Fruit fly (Drosophila melanogaster): ENCODE measurements around the gene CG31464.
A peak's percentile ranks its signal among the peaks of the same experiment; 100 is the strongest.

CG31464 gene

dm6 chr3R:8333768-8334470 lies 42.9 kb downstream of the CG31464 start, which contains the start of gene Poxm (continued):
- peak; percentile 69 for TF ChIP-seq Lhr (GFP tag; optimal IDR thresholded peaks at IDR 0.05)
- peak; percentile 94 for TF ChIP-seq croc (GFP tag; conservative IDR thresholded peaks at IDR 0.05)
- peak; percentile 87 for TF ChIP-seq CG13775 (GFP tag; optimal IDR thresholded peaks at IDR 0.05)
- no peak for TF ChIP-seq Fer1 (GFP tag; optimal IDR thresholded peaks at IDR 0.05)
- TF ChIP-seq CG3407 (GFP tag; optimal IDR thresholded peaks at IDR 0.05): peak; percentile 85
- TF ChIP-seq CG8944 (GFP tag; optimal IDR thresholded peaks at IDR 0.05): peak; percentile 40
- peak; percentile 88 for TF ChIP-seq CG17359 (tag; optimal IDR thresholded peaks at IDR 0.05)
- peak; percentile 39 for TF ChIP-seq B-H2 (GFP tag; optimal IDR thresholded peaks at IDR 0.05)
- peak; percentile 6 for TF ChIP-seq HmgD (GFP tag; optimal IDR thresholded peaks at IDR 0.05)
- TF ChIP-seq Rfx (GFP tag; IDR thresholded peaks at IDR 0.05): peak; percentile 86
- TF ChIP-seq CG1647 (GFP tag; optimal IDR thresholded peaks at IDR 0.05): peak; percentile 44
- peak; percentile 55; the same call in 1 of the 2 replicates for TF ChIP-seq dimm (GFP tag; IDR thresholded peaks at IDR 0.05)
- peak; percentile 78 for TF ChIP-seq Oaz (GFP tag; IDR thresholded peaks at IDR 0.05)
- TF ChIP-seq CG2875 (GFP tag; optimal IDR thresholded peaks at IDR 0.05): peak; percentile 85
- peak; percentile 92 for TF ChIP-seq Xbp1 (GFP tag; optimal IDR thresholded peaks at IDR 0.05)
- peak; percentile 92 for TF ChIP-seq CG1602 (GFP tag; optimal IDR thresholded peaks at IDR 0.05)
- no peak for TF ChIP-seq Mes4 (GFP tag; optimal IDR thresholded peaks at IDR 0.05)
- no peak for TF ChIP-seq abd-A (tag; optimal IDR thresholded peaks at IDR 0.05)
- TF ChIP-seq Hand (GFP tag; optimal IDR thresholded peaks at IDR 0.05): no peak
- peak; percentile 54; the same call in 2 of the 3 replicates for TF ChIP-seq ken (GFP tag; IDR thresholded peaks at IDR 0.05)
- peak; percentile 56 for TF ChIP-seq Jarid2 (GFP tag; optimal IDR thresholded peaks at IDR 0.05)
- TF ChIP-seq CG9727 (GFP tag; optimal IDR thresholded peaks at IDR 0.05): peak; percentile 96
- peak; percentile 96 for TF ChIP-seq CG2678 (tag; optimal IDR thresholded peaks at IDR 0.05)
- TF ChIP-seq Gug (GFP tag; IDR thresholded peaks at IDR 0.05): peak; percentile 94
- no peak for TF ChIP-seq sima (GFP tag; optimal IDR thresholded peaks at IDR 0.05)
- TF ChIP-seq Pdp1 (GFP tag; optimal IDR thresholded peaks at IDR 0.05): peak; percentile 76 to 77
- TF ChIP-seq lmd (GFP tag; IDR thresholded peaks at IDR 0.05): peak; percentile 94
- peak; percentile 97 for TF ChIP-seq CoRest (tag; optimal IDR thresholded peaks at IDR 0.05)
- no peak for TF ChIP-seq usp (GFP tag; optimal IDR thresholded peaks at IDR 0.05)
- TF ChIP-seq HLH54F (GFP tag; optimal IDR thresholded peaks at IDR 0.05): peak; percentile 41
- peak; percentile 86 for TF ChIP-seq CG9437 (GFP tag; optimal IDR thresholded peaks at IDR 0.05)
- TF ChIP-seq Trl (optimal IDR thresholded peaks at IDR 0.05): peak; percentile 47 to 78
- TF ChIP-seq Trl (GFP tag; optimal IDR thresholded peaks at IDR 0.05): peak; percentile 58
- peak; percentile 89 for TF ChIP-seq vvl (GFP tag; IDR thresholded peaks at IDR 0.05)
- no peak for TF ChIP-seq MBD-R2 (GFP tag; IDR thresholded peaks at IDR 0.05)
- TF ChIP-seq CG11085 (GFP tag; IDR thresholded peaks at IDR 0.05): peak; percentile 57
- TF ChIP-seq MTF-1 (GFP tag; optimal IDR thresholded peaks at IDR 0.05; ENCODE audit: borderline replicate concordance): no peak
- peak; percentile 18 for TF ChIP-seq CG1792 (GFP tag; optimal IDR thresholded peaks at IDR 0.05)
- peak; percentile 57 for TF ChIP-seq CG12219 (GFP tag; optimal IDR thresholded peaks at IDR 0.05)
- TF ChIP-seq CG3847 (GFP tag; IDR thresholded peaks at IDR 0.05): peak; percentile 84
- peak; percentile 83 for TF ChIP-seq CG31388 (GFP tag; optimal IDR thresholded peaks at IDR 0.05)
- TF ChIP-seq CG13123 (GFP tag; optimal IDR thresholded peaks at IDR 0.05): peak; percentile 74
- TF ChIP-seq cwo (GFP tag; optimal IDR thresholded peaks at IDR 0.05): peak; percentile 74
- peak; percentile 82 for TF ChIP-seq sd (tag; optimal IDR thresholded peaks at IDR 0.05)
- TF ChIP-seq nau (GFP tag; optimal IDR thresholded peaks at IDR 0.05): peak; percentile 78
- peak; percentile 87 for TF ChIP-seq Chrac-16 (GFP tag; optimal IDR thresholded peaks at IDR 0.05)
- peak; percentile 75 for TF ChIP-seq CG8281 (tag; optimal IDR thresholded peaks at IDR 0.05)
- peak; percentile 7; the same call in 1 of the 3 replicates for TF ChIP-seq z (GFP tag; IDR thresholded peaks at IDR 0.05)
- peak; percentile 68; the same call in 1 of the 2 replicates for TF ChIP-seq gsb (GFP tag; IDR thresholded peaks at IDR 0.05)
- peak; percentile 82 for TF ChIP-seq CG17385 (GFP tag; optimal IDR thresholded peaks at IDR 0.05)
